Worm (Caenorhabditis elegans): Measurements from ENCODE around the gene M88.3.
A peak's percentile ranks its signal among the peaks of the same experiment; 100 is the strongest.

M88.3 gene

ce11 chrIII:4581495-4581894 is 36.6 kb upstream of the M88.3 start, which contains the start of gene F35G12.12:
Gene F35G12.12, plus strand, starts transcription at chrIII:4581795.
- no peak for TF ChIP-seq nhr-85 (tag)
- no peak for TF ChIP-seq dsc-1 (tag; optimal IDR thresholded peaks at IDR 0.05)
- no peak for TF ChIP-seq nhr-77 (tag; optimal IDR thresholded peaks at IDR 0.05)
- TF ChIP-seq blmp-1 (tag; optimal IDR thresholded peaks at IDR 0.05): no peak
- no peak for TF ChIP-seq nhr-20 (tag; optimal IDR thresholded peaks at IDR 0.05)
- TF ChIP-seq egl-27 (tag; optimal IDR thresholded peaks at IDR 0.05): no peak
- TF ChIP-seq isw-1 (GFP tag; IDR thresholded peaks at IDR 0.05): no peak
- TF ChIP-seq ztf-4 (tag; optimal IDR thresholded peaks at IDR 0.05): no peak
- TF ChIP-seq skn-1 (tag; optimal IDR thresholded peaks at IDR 0.05): no peak

ce11 chrIII:4578385-4578903 is 33.6 kb upstream of the M88.3 start, which contains the start of the genes sel-5 and wdr-48:
Gene sel-5, minus strand, starts transcription at chrIII:4578437.
Gene wdr-48, plus strand, starts transcription at chrIII:4578853.
- peak; percentile 33 for TF ChIP-seq nhr-71 (tag; optimal IDR thresholded peaks at IDR 0.05)
- peak; percentile 37 for TF ChIP-seq mep-1 (tag; optimal IDR thresholded peaks at IDR 0.05)
- peak; percentile 19 to 40 for TF ChIP-seq efl-1 (optimal IDR thresholded peaks at IDR 0.05)
- TF ChIP-seq efl-1 (GFP tag; optimal IDR thresholded peaks at IDR 0.05 in 1 of 2): peak; percentile 60 to 95
- no peak for TF ChIP-seq lin-14 (GFP tag; optimal IDR thresholded peaks at IDR 0.05)
- TF ChIP-seq fkh-10 (GFP tag; optimal IDR thresholded peaks at IDR 0.05): no peak
- no peak for TF ChIP-seq nhr-11 (tag; optimal IDR thresholded peaks at IDR 0.05)
- TF ChIP-seq swsn-7 (tag; optimal IDR thresholded peaks at IDR 0.05): no peak
- TF ChIP-seq nhr-47 (tag; optimal IDR thresholded peaks at IDR 0.05): peak; percentile 39
- peak; percentile 42 for TF ChIP-seq F16B12.6 (tag; optimal IDR thresholded peaks at IDR 0.05)
- peak; percentile 25 to 53 for TF ChIP-seq lin-35 (GFP tag; optimal IDR thresholded peaks at IDR 0.05)
- TF ChIP-seq snu-23 (GFP tag; optimal IDR thresholded peaks at IDR 0.05): peak; percentile 35
- TF ChIP-seq xbp-1 (tag; optimal IDR thresholded peaks at IDR 0.05): peak; percentile 20
- TF ChIP-seq lsy-2 (tag; optimal IDR thresholded peaks at IDR 0.05): peak; percentile 53 to 59
- peak; percentile 36 for TF ChIP-seq nhr-20 (tag; optimal IDR thresholded peaks at IDR 0.05)
- TF ChIP-seq elt-3 (tag; optimal IDR thresholded peaks at IDR 0.05): peak in 1 of 6 experiments; percentile 23
- TF ChIP-seq C16A3.4 (tag; optimal IDR thresholded peaks at IDR 0.05): peak; percentile 12
- TF ChIP-seq ceh-8 (GFP tag; optimal IDR thresholded peaks at IDR 0.05): no peak
- peak; percentile 39 to 62 (median 43) for TF ChIP-seq dpl-1 (GFP tag; optimal IDR thresholded peaks at IDR 0.05)
- TF ChIP-seq rnt-1 (tag; optimal IDR thresholded peaks at IDR 0.05): peak; percentile 39
- peak; percentile 60 for TF ChIP-seq blmp-1 (tag; optimal IDR thresholded peaks at IDR 0.05)
- TF ChIP-seq pqm-1 (tag; optimal IDR thresholded peaks at IDR 0.05): no peak
- TF ChIP-seq skn-1 (tag; optimal IDR thresholded peaks at IDR 0.05): peak; percentile 55
- TF ChIP-seq ceh-90 (tag; optimal IDR thresholded peaks at IDR 0.05): no peak
- TF ChIP-seq ceh-82 (tag; optimal IDR thresholded peaks at IDR 0.05): peak in 1 of 3 experiments; percentile 18

ce11 chrIII:4568455-4568854 is 23.6 kb upstream of the M88.3 start, which contains the start of gene idhg-1:
Gene idhg-1, plus strand, starts transcription at chrIII:4568797.
- TF ChIP-seq nhr-12 (tag; optimal IDR thresholded peaks at IDR 0.05) (no peak), Y116A8C.19 (tag; optimal IDR thresholded peaks at IDR 0.05; ENCODE audit: borderline replicate concordance) (no peak), efl-3 (GFP tag; optimal IDR thresholded peaks at IDR 0.05) (no peak), ceh-82 (tag; optimal IDR thresholded peaks at IDR 0.05) (peak; percentile 37 to 53 (median 51)), egl-13 (tag; optimal IDR thresholded peaks at IDR 0.05) (peak; percentile 40), lin-13 (GFP tag; optimal IDR thresholded peaks at IDR 0.05) (peak; percentile 41), xbp-1 (tag; optimal IDR thresholded peaks at IDR 0.05) (peak; percentile 71), elt-2 (tag; optimal IDR thresholded peaks at IDR 0.05) (peak; percentile 67), mef-2 (tag; optimal IDR thresholded peaks at IDR 0.05) (no peak), nhr-77 (tag; optimal IDR thresholded peaks at IDR 0.05) (peak; percentile 9), mep-1 (tag; optimal IDR thresholded peaks at IDR 0.05) (peak; percentile 59), lin-14 (GFP tag; optimal IDR thresholded peaks at IDR 0.05) (peak; percentile 71), C16A3.4 (tag; optimal IDR thresholded peaks at IDR 0.05) (peak; percentile 64), hlh-4 (tag; optimal IDR thresholded peaks at IDR 0.05) (no peak), nhr-20 (tag; optimal IDR thresholded peaks at IDR 0.05) (peak; percentile 72), zip-4 (GFP tag; optimal IDR thresholded peaks at IDR 0.05) (no peak), blmp-1 (tag; optimal IDR thresholded peaks at IDR 0.05) (peak; percentile 33), sup-37 (GFP tag; optimal IDR thresholded peaks at IDR 0.05) (no peak), ceh-88 (GFP tag; IDR thresholded peaks at IDR 0.05) (peak; percentile 26; the same call in 1 of the 2 replicates), skn-1 (tag; optimal IDR thresholded peaks at IDR 0.05) (peak; percentile 49), swsn-7 (tag; optimal IDR thresholded peaks at IDR 0.05) (peak; percentile 84), irx-1 (tag; optimal IDR thresholded peaks at IDR 0.05) (peak; percentile 34), unc-30 (tag; optimal IDR thresholded peaks at IDR 0.05) (no peak), rnt-1 (tag; optimal IDR thresholded peaks at IDR 0.05) (peak; percentile 60), hlh-17 (GFP tag; optimal IDR thresholded peaks at IDR 0.05; ENCODE audit: borderline replicate concordance) (no peak), dsc-1 (tag; optimal IDR thresholded peaks at IDR 0.05) (peak; percentile 79), pax-3 (tag; optimal IDR thresholded peaks at IDR 0.05) (peak; percentile 7), elt-3 (tag; optimal IDR thresholded peaks at IDR 0.05) (peak in 1 of 6 experiments; percentile 23), mdl-1 (tag; optimal IDR thresholded peaks at IDR 0.05) (no peak)
